Fruit fly (Drosophila melanogaster): ENCODE results near the gene kto.

kto gene

dm6 chr3L:19794203-19794802 is 42.1 kb upstream of the kto start (continued):
- TF ChIP-seq CG8944 (GFP tag; optimal IDR thresholded peaks at IDR 0.05) (peak; percentile 47), ewg (GFP tag; optimal IDR thresholded peaks at IDR 0.05) (peak; percentile 79), bigmax (GFP tag; optimal IDR thresholded peaks at IDR 0.05) (no peak), CG15073 (GFP tag; optimal IDR thresholded peaks at IDR 0.05) (peak; percentile 52), Ravus (GFP tag; IDR thresholded peaks at IDR 0.05) (no peak), CG16815 (GFP tag; optimal IDR thresholded peaks at IDR 0.05) (peak; percentile 72), bab2 (GFP tag; optimal IDR thresholded peaks at IDR 0.05) (peak; percentile 70), CG8478 (optimal IDR thresholded peaks at IDR 0.05) (no peak), CG8290 (GFP tag; optimal IDR thresholded peaks at IDR 0.05) (peak; percentile 36), CG8290 (tag; optimal IDR thresholded peaks at IDR 0.05) (peak; percentile 34 to 88), Ets97D (GFP tag; optimal IDR thresholded peaks at IDR 0.05) (peak; percentile 44), CG7556 (GFP tag; optimal IDR thresholded peaks at IDR 0.05) (peak; percentile 95), CG9817 (tag; optimal IDR thresholded peaks at IDR 0.05) (peak; percentile 75), fru (optimal IDR thresholded peaks at IDR 0.05) (no peak), CG6854 (GFP tag; optimal IDR thresholded peaks at IDR 0.05) (peak; percentile 84), chn (GFP tag; optimal IDR thresholded peaks at IDR 0.05) (peak; percentile 72), CG12391 (tag; optimal IDR thresholded peaks at IDR 0.05) (peak; percentile 88), CG34422 (GFP tag; IDR thresholded peaks at IDR 0.05) (peak; percentile 83; the same call in 2 of the 3 replicates)

dm6 chr3L:19798978-19799377 is 37.4 kb upstream of the kto start, which contains the start of gene Ir76a:
Gene Ir76a (plus strand): TSS chr3L:19799278.
- TF ChIP-seq CG11093 (GFP tag; IDR thresholded peaks at IDR 0.05) (no peak), nom (GFP tag; optimal IDR thresholded peaks at IDR 0.05) (no peak), mirr (GFP tag; optimal IDR thresholded peaks at IDR 0.05) (no peak), so (GFP tag; IDR thresholded peaks at IDR 0.05) (no peak), tio (GFP tag; optimal IDR thresholded peaks at IDR 0.05) (no peak), CG17361 (GFP tag; IDR thresholded peaks at IDR 0.05) (no peak), CG11695 (GFP tag; IDR thresholded peaks at IDR 0.05) (no peak), CG10979 (tag; optimal IDR thresholded peaks at IDR 0.05) (no peak), prd (optimal IDR thresholded peaks at IDR 0.05) (no peak), prd (GFP tag; IDR thresholded peaks at IDR 0.05) (no peak), exex (tag; optimal IDR thresholded peaks at IDR 0.05) (no peak), Awh (GFP tag; IDR thresholded peaks at IDR 0.05) (no peak), seq (GFP tag; IDR thresholded peaks at IDR 0.05) (no peak), CG14441 (GFP tag; IDR thresholded peaks at IDR 0.05) (no peak), nerfin-2 (GFP tag; IDR thresholded peaks at IDR 0.05; ENCODE audit: partially characterized antibody) (no peak), CG6175 (GFP tag; IDR thresholded peaks at IDR 0.05) (no peak), CrebB (tag; optimal IDR thresholded peaks at IDR 0.05) (no peak), CG10366 (GFP tag; IDR thresholded peaks at IDR 0.05) (no peak), Eip74EF (GFP tag; optimal IDR thresholded peaks at IDR 0.05) (no peak)

- TF ChIP-seq Doc2 (GFP tag; IDR thresholded peaks at IDR 0.05) (no peak), Bgb (GFP tag; IDR thresholded peaks at IDR 0.05; ENCODE audit: partially characterized antibody) (peak; percentile 42; the same call in 1 of the 2 replicates), Scr (GFP tag; IDR thresholded peaks at IDR 0.05; ENCODE audit: partially characterized antibody) (peak; percentile 76), MBD-R2 (GFP tag; IDR thresholded peaks at IDR 0.05) (peak; percentile 66), Ets65A (GFP tag) (peak; percentile 21), Dp (GFP tag; optimal IDR thresholded peaks at IDR 0.05) (peak; percentile 17), bbx (GFP tag; IDR thresholded peaks at IDR 0.05; ENCODE audit: partially characterized antibody) (peak; percentile 27; the same call in 1 of the 2 replicates), Hr39 (optimal IDR thresholded peaks at IDR 0.05) (no peak), inv (GFP tag; IDR thresholded peaks at IDR 0.05; ENCODE audit: partially characterized antibody) (peak; percentile 44), CG9609 (GFP tag; optimal IDR thresholded peaks at IDR 0.05) (no peak), amos (GFP tag; IDR thresholded peaks at IDR 0.05; ENCODE audit: partially characterized antibody) (peak; percentile 67), CG34224 (GFP tag; IDR thresholded peaks at IDR 0.05; ENCODE audit: partially characterized antibody) (peak; percentile 85), CG2129 (GFP tag; IDR thresholded peaks at IDR 0.05; ENCODE audit: partially characterized antibody) (0 out of 2 replicates have a peak, but pooled peaks have one; percentile 29), CG2116 (GFP tag; optimal IDR thresholded peaks at IDR 0.05) (peak; percentile 51), lbe (GFP tag; optimal IDR thresholded peaks at IDR 0.05) (peak; percentile 27)
Measured at dm6 chr3L:19801105-19801504, 35.3 kb upstream of the kto start, which contains the start of gene CG14102. Gene CG14102 (minus strand): TSS chr3L:19801291.

Measured in whole organism, embryonic.